Worm (Caenorhabditis elegans): ENCODE measurements around the gene C27F2.7.

DNA sequence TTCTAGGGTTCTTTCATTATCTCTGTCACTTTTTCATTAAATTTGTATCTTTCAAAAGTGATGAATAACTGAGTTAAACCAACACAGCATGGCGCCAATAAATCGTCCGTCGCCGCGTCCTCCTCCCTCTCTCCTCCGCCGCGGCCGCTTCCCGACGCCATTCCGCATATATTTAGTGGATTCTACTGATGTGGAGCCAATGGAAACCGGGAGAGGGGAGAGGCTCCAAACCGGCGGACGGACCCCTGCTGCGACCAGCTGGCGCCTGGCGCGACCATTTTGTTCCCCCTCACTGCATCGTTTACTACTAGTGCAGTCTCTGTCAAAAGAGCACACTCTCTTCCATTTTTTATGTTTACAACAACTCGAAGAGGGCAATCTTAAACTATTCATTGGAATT is 33.1 kb downstream of the C27F2.7 start:
- TF ChIP-seq nhr-28 (tag; optimal IDR thresholded peaks at IDR 0.05) (no peak), ama-1 (optimal IDR thresholded peaks at IDR 0.05) (no peak), jun-1 (tag; optimal IDR thresholded peaks at IDR 0.05) (no peak), ztf-11 (tag; optimal IDR thresholded peaks at IDR 0.05) (no peak), nhr-237 (tag; optimal IDR thresholded peaks at IDR 0.05) (no peak), unc-39 (tag; optimal IDR thresholded peaks at IDR 0.05) (no peak), nhr-11 (tag; optimal IDR thresholded peaks at IDR 0.05) (no peak), fos-1 (tag; optimal IDR thresholded peaks at IDR 0.05) (no peak), ZK546.5 (tag; optimal IDR thresholded peaks at IDR 0.05) (no peak), zag-1 (tag; optimal IDR thresholded peaks at IDR 0.05) (no peak), sea-2 (GFP tag; optimal IDR thresholded peaks at IDR 0.05) (no peak), fkh-10 (GFP tag; optimal IDR thresholded peaks at IDR 0.05) (no peak), pha-4 (tag; optimal IDR thresholded peaks at IDR 0.05) (no peak)
